Worm (Caenorhabditis elegans) whole organism, late embryonic: ENCODE data around the gene ife-4.

ENCODE experiments used
- C08G9.2 ChIP-seq: sonication (generic microtip); optimal IDR thresholded peaks from 2 replicates; lab custom pipeline; 2016; ENCODE audit warnings: mild to moderate bottlenecking, missing genetic modification characterization, moderate library complexity, missing compliant biosample characterization
- F13H6.1 ChIP-seq: sonication (generic microtip); optimal IDR thresholded peaks from 2 replicates; lab custom pipeline; 2016; ENCODE audit warnings: missing genetic modification characterization, missing compliant biosample characterization
- K09A11.1 ChIP-seq: sonication (generic microtip); optimal IDR thresholded peaks from 2 replicates; lab custom pipeline; 2017; ENCODE audit warnings: antibody characterized with exemption, mild to moderate bottlenecking, missing genetic modification characterization, missing compliant biosample characterization; ENCODE audit not compliant: insufficient read depth
- ahr-1 ChIP-seq: sonication (generic microtip); optimal IDR thresholded peaks from 2 replicates; lab custom pipeline; 2016; ENCODE audit warnings: missing genetic modification characterization, missing compliant biosample characterization
- ama-1 ChIP-seq: fragments of 150-350 bp; optimal IDR thresholded peaks from 2 replicates; lab custom pipeline; 2014
- ceh-14 ChIP-seq: sonication (generic microtip); optimal IDR thresholded peaks from 2 replicates; lab custom pipeline; 2016; ENCODE audit warnings: missing genotype, missing genetic modification characterization, missing compliant biosample characterization
- ceh-18 ChIP-seq: sonication (generic microtip); optimal IDR thresholded peaks from 2 replicates; lab custom pipeline; 2016; ENCODE audit warnings: missing genetic modification characterization, missing compliant biosample characterization
- ceh-19 ChIP-seq: fragments of 200-800 bp; sonication (Bioruptor generic); optimal IDR thresholded peaks from 2 replicates; lab custom pipeline; 2018; ENCODE audit warnings: mild to moderate bottlenecking, missing genetic modification characterization, missing compliant biosample characterization
- ceh-2 ChIP-seq: sonication (generic microtip); optimal IDR thresholded peaks from 2 replicates; lab custom pipeline; 2016; ENCODE audit warnings: missing genotype, missing genetic modification characterization, missing compliant biosample characterization
- ceh-30 ChIP-seq: fragments of 150-350 bp; optimal IDR thresholded peaks from 2 replicates; lab custom pipeline; 2014; ENCODE audit warnings: missing biosample characterization, missing genetic modification characterization
- ceh-31 ChIP-seq: sonication (generic microtip); optimal IDR thresholded peaks from 2 replicates; lab custom pipeline; 2016; ENCODE audit warnings: missing genetic modification characterization, missing compliant biosample characterization
- ceh-34 ChIP-seq: sonication (generic microtip); optimal IDR thresholded peaks from 2 replicates; lab custom pipeline; 2016; ENCODE audit warnings: mild to moderate bottlenecking, missing genetic modification characterization, missing compliant biosample characterization
- ceh-45 ChIP-seq: fragments of 200-800 bp; sonication (Bioruptor generic); IDR thresholded peaks from 2 replicates; pipeline ENCODE4 v1.3.6; 2022; ENCODE audit warnings: missing genetic modification reagents, missing genetic modification characterization, missing compliant biosample characterization
- che-1 ChIP-seq: sonication (generic microtip); optimal IDR thresholded peaks from 2 replicates; lab custom pipeline; 2016; ENCODE audit warnings: mild to moderate bottlenecking, missing genetic modification characterization, missing compliant biosample characterization
- dve-1 ChIP-seq: sonication (generic microtip); optimal IDR thresholded peaks from 2 replicates; lab custom pipeline; 2017; ENCODE audit warnings: antibody characterized with exemption, mild to moderate bottlenecking, missing genetic modification characterization, missing compliant biosample characterization
- elt-2 ChIP-seq: sonication (generic microtip); optimal IDR thresholded peaks from 2 replicates; lab custom pipeline; 2016; ENCODE audit warnings: missing genetic modification reagents, missing genetic modification characterization, missing compliant biosample characterization
- ets-4 ChIP-seq: sonication (generic microtip); optimal IDR thresholded peaks from 2 replicates; lab custom pipeline; 2016; ENCODE audit warnings: missing genetic modification characterization, missing compliant biosample characterization
- fax-1 ChIP-seq: sonication (generic microtip); optimal IDR thresholded peaks from 2 replicates; lab custom pipeline; 2016; ENCODE audit warnings: missing genotype, missing genetic modification characterization, missing compliant biosample characterization
- fkh-6 ChIP-seq: sonication (generic microtip); optimal IDR thresholded peaks from 2 replicates; lab custom pipeline; 2016; ENCODE audit warnings: missing genetic modification characterization, missing compliant biosample characterization
- hlh-13 ChIP-seq: fragments of 200-800 bp; sonication (Bioruptor generic); optimal IDR thresholded peaks from 2 replicates; lab custom pipeline; 2018; ENCODE audit warnings: mild to moderate bottlenecking, missing genetic modification characterization, missing compliant biosample characterization
- hlh-15 ChIP-seq: sonication (generic microtip); optimal IDR thresholded peaks from 2 replicates; lab custom pipeline; 2016; ENCODE audit warnings: missing genetic modification characterization, missing compliant biosample characterization
- hlh-30 ChIP-seq: sonication (generic microtip); optimal IDR thresholded peaks from 2 replicates; lab custom pipeline; 2017; ENCODE audit warnings: antibody characterized with exemption, missing genetic modification characterization, missing compliant biosample characterization; ENCODE audit not compliant: insufficient read depth
- hlh-6 ChIP-seq: sonication (generic microtip); optimal IDR thresholded peaks from 2 replicates; lab custom pipeline; 2016; ENCODE audit warnings: missing genotype, missing genetic modification characterization, missing compliant biosample characterization
- hlh-8 ChIP-seq: sonication (generic microtip); optimal IDR thresholded peaks from 2 replicates; lab custom pipeline; 2016; ENCODE audit warnings: missing genotype, missing genetic modification characterization, missing compliant biosample characterization
- madf-2 ChIP-seq: sonication (generic microtip); optimal IDR thresholded peaks from 2 replicates; lab custom pipeline; 2017; ENCODE audit warnings: missing genetic modification characterization, missing compliant biosample characterization
- nfya-1 ChIP-seq: sonication (generic microtip); optimal IDR thresholded peaks from 2 replicates; lab custom pipeline; 2017; ENCODE audit warnings: missing genetic modification characterization, mild to moderate bottlenecking, missing compliant biosample characterization, antibody characterized with exemption, moderate library complexity
- nhr-232 ChIP-seq: sonication (generic microtip); optimal IDR thresholded peaks from 2 replicates; lab custom pipeline; 2016; ENCODE audit warnings: missing genetic modification characterization, missing compliant biosample characterization
- npax-4 ChIP-seq: sonication (generic microtip); optimal IDR thresholded peaks from 2 replicates; lab custom pipeline; 2016; ENCODE audit warnings: missing genetic modification characterization, missing compliant biosample characterization
- pax-1 ChIP-seq: fragments of 150-350 bp; optimal IDR thresholded peaks from 2 replicates; lab custom pipeline; 2014; ENCODE audit warnings: missing biosample characterization, missing genetic modification characterization
- pha-2 ChIP-seq: sonication (generic microtip); optimal IDR thresholded peaks from 2 replicates; lab custom pipeline; 2017; ENCODE audit warnings: mild to moderate bottlenecking, missing genetic modification characterization, missing compliant biosample characterization
- pqm-1 ChIP-seq: sonication (generic microtip); optimal IDR thresholded peaks from 2 replicates; lab custom pipeline; 2016; ENCODE audit warnings: missing genetic modification characterization, missing compliant biosample characterization
- pros-1 ChIP-seq: fragments of 150-350 bp; optimal IDR thresholded peaks from 2 replicates; lab custom pipeline; 2014; ENCODE audit warnings: missing biosample characterization, missing genetic modification reagents, missing genetic modification characterization
- ref-2 ChIP-seq: sonication (generic microtip); optimal IDR thresholded peaks from 2 replicates; lab custom pipeline; 2016; ENCODE audit warnings: missing genetic modification characterization, missing compliant biosample characterization
- rnt-1 ChIP-seq: sonication (generic microtip); optimal IDR thresholded peaks from 2 replicates; lab custom pipeline; 2016; ENCODE audit warnings: missing genetic modification characterization, missing compliant biosample characterization
- sdc-2 ChIP-seq: sonication (generic microtip); optimal IDR thresholded peaks from 2 replicates; lab custom pipeline; 2016; ENCODE audit warnings: missing genotype, missing genetic modification characterization, missing compliant biosample characterization
- sox-2 ChIP-seq: fragments of 200-800 bp; sonication (Bioruptor generic); IDR thresholded peaks from 2 replicates; pipeline ENCODE4 v1.3.6; 2022; ENCODE audit warnings: missing genetic modification reagents, missing genetic modification characterization, missing compliant biosample characterization
- sox-4 ChIP-seq: sonication (generic microtip); optimal IDR thresholded peaks from 2 replicates; lab custom pipeline; 2017; ENCODE audit warnings: mild to moderate bottlenecking, missing genetic modification characterization, inconsistent platforms, missing compliant biosample characterization
- syd-9 ChIP-seq: sonication (generic microtip); optimal IDR thresholded peaks from 2 replicates; lab custom pipeline; 2016; ENCODE audit warnings: mild to moderate bottlenecking, missing genetic modification characterization, moderate library complexity, missing compliant biosample characterization
- tbx-2 ChIP-seq: sonication (generic microtip); optimal IDR thresholded peaks from 2 replicates; lab custom pipeline; 2016; ENCODE audit warnings: missing genetic modification characterization, missing compliant biosample characterization
- unc-3 ChIP-seq, 2 experiments: fragments of 200-800 bp in 1 of 2; sonication (Bioruptor generic) in 1 of 2; sonication (generic microtip) in 1 of 2; conservative IDR thresholded peaks in 1 of 2; optimal IDR thresholded peaks in 1 of 2; 2 replicates each; pipeline versions ENCODE4 v1.3.6 to Lab custom; 2016 to 2022; ENCODE audit warnings: missing compliant biosample characterization in 2 of 2, missing genetic modification characterization in 2 of 2, missing genetic modification reagents in 1 of 2
- unc-42 ChIP-seq: sonication (generic microtip); optimal IDR thresholded peaks from 2 replicates; lab custom pipeline; 2016; ENCODE audit warnings: missing genotype, missing genetic modification characterization, missing compliant biosample characterization
- unc-55 ChIP-seq: sonication (generic microtip); optimal IDR thresholded peaks from 2 replicates; lab custom pipeline; 2017; ENCODE audit warnings: missing biosample characterization, missing genetic modification reagents, missing genetic modification characterization
- unc-86 ChIP-seq: sonication (generic microtip); optimal IDR thresholded peaks from 2 replicates; lab custom pipeline; 2016; ENCODE audit warnings: missing genetic modification characterization, missing compliant biosample characterization
- zip-5 ChIP-seq: sonication (generic microtip); optimal IDR thresholded peaks from 2 replicates; lab custom pipeline; 2016; ENCODE audit warnings: missing genetic modification characterization, missing compliant biosample characterization
- ztf-16 ChIP-seq: sonication (generic microtip); optimal IDR thresholded peaks from 2 replicates; lab custom pipeline; 2017; ENCODE audit warnings: missing genetic modification characterization, missing compliant biosample characterization

Gene ife-4

ce11 chrX:1093154-1093553 lies 10.9 kb upstream of the ife-4 start:
- TF ChIP-seq ceh-34 (tag; lab: Kevin White, UChicago): peak; percentile 91
- TF ChIP-seq ceh-19 (GFP tag; lab: Kevin White, UChicago): peak; percentile 8
- TF ChIP-seq zip-5 (tag; lab: Kevin White, UChicago): no peak
- peak; percentile 66 for TF ChIP-seq ceh-14 (tag; lab: Kevin White, UChicago)
- no peak for TF ChIP-seq hlh-13
- TF ChIP-seq ceh-45: no peak
- peak; percentile 72 for TF ChIP-seq dve-1 (tag; lab: Kevin White, UChicago)
- TF ChIP-seq pros-1 (tag; lab: Kevin White, UChicago): peak; percentile 79
- peak; percentile 99 for TF ChIP-seq ceh-18 (tag; lab: Kevin White, UChicago)
- peak; percentile 43 for TF ChIP-seq fax-1
- no peak for TF ChIP-seq ahr-1 (tag; lab: Kevin White, UChicago)
- peak; percentile 88 for TF ChIP-seq sdc-2
- TF ChIP-seq syd-9 (tag; lab: Kevin White, UChicago): peak; percentile 51
- peak; percentile 51 for TF ChIP-seq sox-4 (tag; lab: Kevin White, UChicago)
- TF ChIP-seq sox-2: peak; percentile 70
- TF ChIP-seq ets-4 (tag; lab: Kevin White, UChicago): peak; percentile 64
- no peak for TF ChIP-seq ama-1
- TF ChIP-seq elt-2 (tag; lab: Kevin White, UChicago): peak; percentile 35
- TF ChIP-seq pqm-1 (tag; lab: Kevin White, UChicago): peak; percentile 55
- peak; percentile 59 for TF ChIP-seq ceh-30
- peak; percentile 38 for TF ChIP-seq ztf-16 (tag; lab: Kevin White, UChicago)
- peak; percentile 100 for TF ChIP-seq unc-55 (GFP tag; lab: Kevin White, UChicago)
- TF ChIP-seq rnt-1 (tag; lab: Kevin White, UChicago): peak; percentile 70
- no peak for TF ChIP-seq unc-86 (tag; lab: Kevin White, UChicago)
- TF ChIP-seq hlh-8 (tag; lab: Kevin White, UChicago): peak; percentile 86
- no peak for TF ChIP-seq hlh-15 (tag; lab: Kevin White, UChicago)
- peak; percentile 7 for TF ChIP-seq K09A11.1
- TF ChIP-seq hlh-30 (tag; lab: Kevin White, UChicago): peak; percentile 97
- no peak for TF ChIP-seq pax-1 (tag; lab: Kevin White, UChicago)
- TF ChIP-seq F13H6.1: peak; percentile 85
- TF ChIP-seq fkh-6 (tag; lab: Kevin White, UChicago): peak; percentile 1
- TF ChIP-seq che-1 (tag; lab: Kevin White, UChicago): no peak
- TF ChIP-seq nhr-232: peak; percentile 3
- TF ChIP-seq nfya-1 (tag; lab: Kevin White, UChicago): peak; percentile 95
- TF ChIP-seq hlh-6 (tag; lab: Kevin White, UChicago): peak; percentile 71
- no peak for TF ChIP-seq unc-3 (GFP tag; conservative IDR thresholded peaks at IDR 0.05; lab: Robert Waterston, UW)
- TF ChIP-seq unc-3 (tag; optimal IDR thresholded peaks at IDR 0.05; lab: Kevin White, UChicago): peak; percentile 31
- TF ChIP-seq C08G9.2: peak; percentile 49
- TF ChIP-seq ref-2: peak; percentile 74
- peak; percentile 80 for TF ChIP-seq ceh-2 (tag; lab: Kevin White, UChicago)
- peak; percentile 63 for TF ChIP-seq madf-2 (tag; lab: Kevin White, UChicago)
- no peak for TF ChIP-seq pha-2 (tag; lab: Kevin White, UChicago)
- TF ChIP-seq tbx-2 (tag; lab: Kevin White, UChicago): peak; percentile 85
- TF ChIP-seq ceh-31 (tag; lab: Kevin White, UChicago): peak; percentile 93
- no peak for TF ChIP-seq npax-4
- TF ChIP-seq unc-42: peak; percentile 84
- TF ChIP-seq, all 69 proteins: peak for 34
